Worm (Caenorhabditis elegans) whole organism, midembryonic: Measurements from ENCODE around the gene Y51H7C.10.

Experiments used
- T22C8.4 ChIP-seq: fragments of 200-800 bp; sonication (Bioruptor generic); IDR thresholded peaks from 2 replicates; pipeline ENCODE4 v1.3.6; 2022; ENCODE audit warnings: missing genetic modification characterization, missing compliant biosample characterization
- cog-1 ChIP-seq: sonication (generic microtip); optimal IDR thresholded peaks from 2 replicates; lab custom pipeline; 2016; ENCODE audit warnings: missing genetic modification characterization, missing compliant biosample characterization
- flt-1 ChIP-seq: fragments of 200-800 bp; sonication (Bioruptor generic); IDR thresholded peaks from 2 replicates; pipeline ENCODE4 v1.3.6; 2022; ENCODE audit warnings: missing genetic modification characterization, missing compliant biosample characterization
- klf-2 ChIP-seq: fragments of 200-800 bp; sonication (Bioruptor generic); conservative IDR thresholded peaks from 2 replicates; pipeline ENCODE4 v1.3.6; 2022; ENCODE audit warnings: missing genetic modification reagents, missing genetic modification characterization, missing compliant biosample characterization
- med-1 ChIP-seq: sonication (generic microtip); optimal IDR thresholded peaks from 2 replicates; lab custom pipeline; 2017; ENCODE audit warnings: missing genetic modification characterization, mild to moderate bottlenecking, missing compliant biosample characterization, antibody characterized with exemption, missing genetic modification reagents; ENCODE audit not compliant: insufficient read depth
- ref-1 ChIP-seq: fragments of 200-800 bp; sonication (Bioruptor generic); conservative IDR thresholded peaks from 2 replicates; pipeline ENCODE4 v1.3.6; 2022; ENCODE audit warnings: missing genetic modification reagents, missing genetic modification characterization, missing compliant biosample characterization
- tab-1 ChIP-seq: fragments of 200-800 bp; sonication (Bioruptor generic); IDR thresholded peaks from 2 replicates; pipeline ENCODE4 v1.3.6; 2022; ENCODE audit warnings: missing genetic modification characterization, missing compliant biosample characterization
- ztf-23 ChIP-seq: fragments of 200-800 bp; sonication (Bioruptor generic); IDR thresholded peaks from 2 replicates; pipeline ENCODE4 v1.3.6; 2022; ENCODE audit warnings: missing genetic modification reagents, missing genetic modification characterization, missing compliant biosample characterization
- ztf-29 ChIP-seq: fragments of 200-800 bp; sonication (Bioruptor generic); IDR thresholded peaks from 2 replicates; pipeline ENCODE4 v1.3.6; 2022; ENCODE audit warnings: missing genetic modification reagents, missing genetic modification characterization, missing compliant biosample characterization

Y51H7C.10 gene

ce11 chrII:1441479-1441878, 17.9 kb upstream of the Y51H7C.10 start:
- TF ChIP-seq flt-1 (GFP tag; lab: Robert Waterston, UW) (no peak), ref-1 (GFP tag; lab: Robert Waterston, UW) (no peak), tab-1 (GFP tag; lab: Robert Waterston, UW) (no peak), klf-2 (no peak), med-1 (GFP tag; lab: Kevin White, UChicago) (no peak), T22C8.4 (no peak), cog-1 (tag; lab: Kevin White, UChicago) (no peak), ztf-29 (GFP tag; lab: Robert Waterston, UW) (no peak), ztf-23 (GFP tag; lab: Robert Waterston, UW) (no peak)

- TF ChIP-seq med-1 (GFP tag; lab: Kevin White, UChicago) (no peak), ztf-23 (GFP tag; lab: Robert Waterston, UW) (no peak), tab-1 (GFP tag; lab: Robert Waterston, UW) (no peak), flt-1 (GFP tag; lab: Robert Waterston, UW) (no peak), ztf-29 (GFP tag; lab: Robert Waterston, UW) (no peak), T22C8.4 (no peak), cog-1 (tag; lab: Kevin White, UChicago) (no peak), klf-2 (no peak), ref-1 (GFP tag; lab: Robert Waterston, UW) (no peak)
Observed at ce11 chrII:1438336-1438589, 14.7 kb upstream of the Y51H7C.10 start, which contains the start of gene Y51H7C.3. Gene Y51H7C.3, plus strand, starts transcription at chrII:1438490.

ce11 chrII:1437449-1438335, 14.1 kb upstream of the Y51H7C.10 start, which contains the start of gene nol-6:
Gene nol-6, minus strand, starts transcription at chrII:1437499.
- TF ChIP-seq med-1 (GFP tag; lab: Kevin White, UChicago) (no peak), ref-1 (GFP tag; lab: Robert Waterston, UW) (no peak), cog-1 (tag; lab: Kevin White, UChicago) (no peak), ztf-23 (GFP tag; lab: Robert Waterston, UW) (no peak), tab-1 (GFP tag; lab: Robert Waterston, UW) (no peak), T22C8.4 (no peak), klf-2 (no peak), flt-1 (GFP tag; lab: Robert Waterston, UW) (peak; percentile 36; the same call in 1 of the 2 replicates)

ce11 chrII:1436715-1437114, 13.2 kb upstream of the Y51H7C.10 start:
- TF ChIP-seq flt-1 (GFP tag; lab: Robert Waterston, UW), result no peak
- no peak for TF ChIP-seq ztf-29 (GFP tag; lab: Robert Waterston, UW)
- no peak for TF ChIP-seq med-1 (GFP tag; lab: Kevin White, UChicago)
- TF ChIP-seq ztf-23 (GFP tag; lab: Robert Waterston, UW), result no peak
- TF ChIP-seq ref-1 (GFP tag; lab: Robert Waterston, UW), result no peak
- no peak for TF ChIP-seq tab-1 (GFP tag; lab: Robert Waterston, UW)
- no peak for TF ChIP-seq cog-1 (tag; lab: Kevin White, UChicago)
- no peak for TF ChIP-seq klf-2
- no peak for TF ChIP-seq T22C8.4

- no peak for TF ChIP-seq ref-1 (GFP tag; lab: Robert Waterston, UW)
- no peak for TF ChIP-seq flt-1 (GFP tag; lab: Robert Waterston, UW)
- TF ChIP-seq ztf-29 (GFP tag; lab: Robert Waterston, UW), result no peak
- TF ChIP-seq med-1 (GFP tag; lab: Kevin White, UChicago), result no peak
- TF ChIP-seq T22C8.4, result no peak
- no peak for TF ChIP-seq ztf-23 (GFP tag; lab: Robert Waterston, UW)
- no peak for TF ChIP-seq cog-1 (tag; lab: Kevin White, UChicago)
- TF ChIP-seq tab-1 (GFP tag; lab: Robert Waterston, UW), result no peak
- no peak for TF ChIP-seq klf-2
Observed at ce11 chrII:1420806-1421463, 2.6 kb downstream of the Y51H7C.10 start.

ce11 chrII:1419994-1420393, 3.6 kb downstream of the Y51H7C.10 start:
- TF ChIP-seq ztf-29 (GFP tag; lab: Robert Waterston, UW) (no peak), T22C8.4 (peak; percentile 35; the same call in 1 of the 2 replicates)

- TF ChIP-seq flt-1 (GFP tag; lab: Robert Waterston, UW) (no peak), ztf-29 (GFP tag; lab: Robert Waterston, UW) (no peak), klf-2 (no peak), T22C8.4 (peak; percentile 45; the same call in 1 of the 2 replicates)
Observed at ce11 chrII:1412359-1412907, 11.1 kb downstream of the Y51H7C.10 start, which contains the start of gene alkb-1. Gene alkb-1, plus strand, starts transcription at chrII:1412409.

ce11 chrII:1411372-1411771, 12.2 kb downstream of the Y51H7C.10 start, which contains the start of gene Y51H7C.9:
Gene Y51H7C.9, minus strand, starts transcription at chrII:1411472.
- TF ChIP-seq klf-2 (no peak), ztf-29 (GFP tag; lab: Robert Waterston, UW) (no peak), tab-1 (GFP tag; lab: Robert Waterston, UW) (no peak), flt-1 (GFP tag; lab: Robert Waterston, UW) (no peak), ztf-23 (GFP tag; lab: Robert Waterston, UW) (no peak), ref-1 (GFP tag; lab: Robert Waterston, UW) (no peak)

ce11 chrII:1403056-1403455, 20.5 kb downstream of the Y51H7C.10 start, which contains the start of the genes Y51H7C.41 and cogc-4:
Gene Y51H7C.41, plus strand, starts transcription at chrII:1403321.
Gene cogc-4, plus strand, starts transcription at chrII:1403441.
- TF ChIP-seq flt-1 (GFP tag; lab: Robert Waterston, UW), result no peak
- TF ChIP-seq ztf-23 (GFP tag; lab: Robert Waterston, UW), result no peak
- TF ChIP-seq ztf-29 (GFP tag; lab: Robert Waterston, UW), result no peak
- no peak for TF ChIP-seq cog-1 (tag; lab: Kevin White, UChicago)
- no peak for TF ChIP-seq med-1 (GFP tag; lab: Kevin White, UChicago)
- no peak for TF ChIP-seq ref-1 (GFP tag; lab: Robert Waterston, UW)
- TF ChIP-seq tab-1 (GFP tag; lab: Robert Waterston, UW), result no peak
- no peak for TF ChIP-seq T22C8.4
- TF ChIP-seq klf-2, result no peak
